Fruit fly (Drosophila melanogaster) whole organism, embryonic: ENCODE measurements around the gene Agpat2.
A peak's percentile ranks its signal among the peaks of the same experiment; 100 is the strongest.

Experiments used
- Antp ChIP-seq: fragments of 200-800 bp; sonication (Bioruptor generic); optimal IDR thresholded peaks from 3 replicates; lab custom pipeline; 2016; ENCODE audit warnings: missing biosample characterization, missing genetic modification characterization
- Atf6 ChIP-seq: fragments of 200-800 bp; sonication (Bioruptor generic); IDR thresholded peaks from 2 replicates; pipeline ENCODE4 v1.3.6; 2022; ENCODE audit warnings: missing biosample characterization, missing genetic modification characterization
- C15 ChIP-seq: fragments of 200-800 bp; sonication (Bioruptor generic); IDR thresholded peaks from 3 replicates; pipeline ENCODE4 v1.3.6; 2022; ENCODE audit warnings: missing biosample characterization, missing genetic modification characterization
- CG10366 ChIP-seq: fragments of 200-800 bp; sonication (Bioruptor generic); IDR thresholded peaks from 2 replicates; pipeline ENCODE4 v1.3.6; 2022; ENCODE audit warnings: missing biosample characterization, missing genetic modification characterization
- CG12071 ChIP-seq: fragments of 200-800 bp; sonication (Bioruptor generic); optimal IDR thresholded peaks from 3 replicates; lab custom pipeline; 2018; ENCODE audit warnings: missing biosample characterization, mild to moderate bottlenecking, missing genetic modification characterization
- CG12744 ChIP-seq: fragments of 200-800 bp; sonication (Bioruptor generic); optimal IDR thresholded peaks from 2 replicates; lab custom pipeline; 2016; ENCODE audit warnings: missing biosample characterization, missing genetic modification characterization
- CG15011 ChIP-seq: fragments of 200-800 bp; sonication (Bioruptor generic); optimal IDR thresholded peaks from 3 replicates; lab custom pipeline; 2018; ENCODE audit warnings: missing biosample characterization, mild to moderate bottlenecking, missing genetic modification characterization
- CG15073 ChIP-seq: fragments of 200-800 bp; sonication (Bioruptor generic); optimal IDR thresholded peaks from 2 replicates; lab custom pipeline; 2016; ENCODE audit warnings: missing biosample characterization, missing genetic modification characterization
- CG16815 ChIP-seq: fragments of 200-800 bp; sonication (Bioruptor generic); optimal IDR thresholded peaks from 3 replicates; lab custom pipeline; 2017; ENCODE audit warnings: missing biosample characterization, mild to moderate bottlenecking, missing genetic modification characterization
- CG17328 ChIP-seq: fragments of 200-800 bp; sonication (Bioruptor generic); IDR thresholded peaks from 2 replicates; pipeline ENCODE4 v1.3.6; 2022; ENCODE audit warnings: missing biosample characterization, missing genetic modification characterization
- CG17361 ChIP-seq: fragments of 200-800 bp; sonication (Bioruptor generic); IDR thresholded peaks from 3 replicates; pipeline ENCODE4 v1.3.6; 2022; ENCODE audit warnings: missing biosample characterization, missing genetic modification characterization
- CG2202 ChIP-seq: fragments of 200-800 bp; sonication (Bioruptor generic); optimal IDR thresholded peaks from 2 replicates; lab custom pipeline; 2018; ENCODE audit warnings: missing biosample characterization, mild to moderate bottlenecking, missing genetic modification characterization
- CG31388 ChIP-seq: fragments of 200-800 bp; sonication (Bioruptor generic); optimal IDR thresholded peaks from 2 replicates; lab custom pipeline; 2016; ENCODE audit warnings: missing biosample characterization, missing genetic modification characterization
- CG32532 ChIP-seq: fragments of 200-800 bp; sonication (Bioruptor generic); IDR thresholded peaks from 2 replicates; pipeline ENCODE4 v1.3.6; 2022; ENCODE audit warnings: missing biosample characterization, missing genetic modification characterization
- CG34224 ChIP-seq: fragments of 200-800 bp; sonication (Bioruptor generic); IDR thresholded peaks from 3 replicates; pipeline ENCODE4 v1.3.6; 2022; ENCODE audit warnings: missing biosample characterization, missing genetic modification characterization; ENCODE audit not compliant: partially characterized antibody
- CG3726 ChIP-seq: fragments of 200-800 bp; sonication (Bioruptor generic); IDR thresholded peaks from 3 replicates; pipeline ENCODE4, ENCODE4 v1.3.6; 2022; ENCODE audit warnings: missing biosample characterization, missing genetic modification characterization
- CG3838 ChIP-seq: fragments of 200-800 bp; sonication (Bioruptor generic); optimal IDR thresholded peaks from 3 replicates; lab custom pipeline; 2016; ENCODE audit warnings: missing biosample characterization, missing genetic modification characterization
- CG3995 ChIP-seq: fragments of 200-800 bp; sonication (Bioruptor generic); optimal IDR thresholded peaks from 3 replicates; lab custom pipeline; 2016; ENCODE audit warnings: missing biosample characterization, missing genetic modification characterization
- CG4404 ChIP-seq: fragments of 200-800 bp; sonication (Bioruptor generic); IDR thresholded peaks from 2 replicates; pipeline ENCODE4 v1.3.6; 2022; ENCODE audit warnings: missing biosample characterization, missing genetic modification characterization
- CG6254 ChIP-seq: fragments of 200-800 bp; sonication (Bioruptor generic); optimal IDR thresholded peaks from 3 replicates; lab custom pipeline; 2017; ENCODE audit warnings: mild to moderate bottlenecking, missing biosample characterization, missing genetic modification reagents, missing genetic modification characterization
- CG6813 ChIP-seq: fragments of 200-800 bp; sonication (Bioruptor generic); optimal IDR thresholded peaks from 2 replicates; lab custom pipeline; 2017; ENCODE audit warnings: missing biosample characterization, missing genetic modification characterization, mild to moderate bottlenecking, moderate library complexity, missing genetic modification reagents
- CG7839 ChIP-seq: fragments of 200-800 bp; sonication (Bioruptor generic); optimal IDR thresholded peaks from 3 replicates; lab custom pipeline; 2018; ENCODE audit warnings: missing biosample characterization, mild to moderate bottlenecking, missing genetic modification characterization, moderate library complexity
- CG8089 ChIP-seq: fragments of 200-800 bp; sonication (Bioruptor generic); optimal IDR thresholded peaks from 3 replicates; lab custom pipeline; 2016; ENCODE audit warnings: missing biosample characterization, missing genetic modification characterization
- CG8765 ChIP-seq: fragments of 200-800 bp; sonication (Bioruptor generic); IDR thresholded peaks from 2 replicates; pipeline ENCODE4 v1.3.6; 2022; ENCODE audit warnings: missing biosample characterization, missing genetic modification characterization
- CG9817 ChIP-seq: fragments of 200-800 bp; sonication (Bioruptor generic); optimal IDR thresholded peaks from 2 replicates; lab custom pipeline; 2018; ENCODE audit warnings: missing biosample characterization, mild to moderate bottlenecking, missing genetic modification characterization, moderate library complexity
- CG9876 ChIP-seq: fragments of 200-800 bp; sonication (Bioruptor generic); optimal IDR thresholded peaks from 2 replicates; lab custom pipeline; 2016; ENCODE audit warnings: missing biosample characterization, missing genetic modification characterization
- CHES-1-like ChIP-seq: fragments of 200-800 bp; sonication (Bioruptor generic); optimal IDR thresholded peaks from 2 replicates; lab custom pipeline; 2016; ENCODE audit warnings: missing biosample characterization, missing genetic modification characterization
- Camta ChIP-seq: fragments of 200-800 bp; sonication (Bioruptor generic); optimal IDR thresholded peaks from 2 replicates; lab custom pipeline; 2016; ENCODE audit warnings: missing biosample characterization, missing genetic modification characterization
- Dbx ChIP-seq: fragments of 200-800 bp; sonication (Bioruptor generic); IDR thresholded peaks from 3 replicates; pipeline ENCODE4 v1.3.6; 2022; ENCODE audit warnings: missing biosample characterization, missing genetic modification characterization
- Dfd ChIP-seq, 2 experiments: fragments of >200 bp; optimal IDR thresholded peaks; 2 replicates each; lab custom pipeline; 2017; ENCODE audit warnings: missing biosample characterization in 2 of 2, missing genetic modification characterization in 2 of 2
- E2f1 ChIP-seq: fragments of 200-800 bp; sonication (Bioruptor generic); IDR thresholded peaks from 2 replicates; pipeline ENCODE4 v1.3.6; 2022; ENCODE audit warnings: missing biosample characterization, missing genetic modification characterization
- Eip74EF ChIP-seq, 2 experiments: fragments of 200-800 bp in 1 of 2; fragments of >200 bp in 1 of 2; sonication (Bioruptor generic) in 1 of 2; optimal IDR thresholded peaks; 2 replicates each; lab custom pipeline; 2017 to 2019; ENCODE audit warnings: missing biosample characterization in 2 of 2, missing genetic modification characterization in 2 of 2, mild to moderate bottlenecking in 1 of 2, moderate library complexity in 1 of 2
- HHEX ChIP-seq: fragments of 200-800 bp; sonication (Bioruptor generic); optimal IDR thresholded peaks from 3 replicates; lab custom pipeline; 2017; ENCODE audit warnings: missing biosample characterization, mild to moderate bottlenecking, missing genetic modification characterization, missing genetic modification reagents
- Lim3 ChIP-seq: fragments of 200-800 bp; sonication (Bioruptor generic); IDR thresholded peaks from 2 replicates; pipeline ENCODE4 v1.3.6; 2022; ENCODE audit warnings: missing biosample characterization, missing genetic modification characterization
- Ptx1 ChIP-seq: fragments of 200-800 bp; sonication (Bioruptor generic); IDR thresholded peaks from 2 replicates; pipeline ENCODE4 v1.3.6; 2022; ENCODE audit warnings: missing biosample characterization, missing genetic modification characterization
- Ssrp ChIP-seq: fragments of 200-800 bp; sonication (Bioruptor generic); optimal IDR thresholded peaks from 2 replicates; lab custom pipeline; 2018; ENCODE audit warnings: missing biosample characterization, mild to moderate bottlenecking, missing genetic modification characterization, moderate library complexity
- Tbp ChIP-seq: fragments of >200 bp; optimal IDR thresholded peaks from 2 replicates; lab custom pipeline; 2018; ENCODE audit warnings: missing biosample characterization, missing genetic modification characterization
- Usf ChIP-seq: fragments of 200-800 bp; sonication (Bioruptor generic); optimal IDR thresholded peaks from 2 replicates; lab custom pipeline; 2017; ENCODE audit warnings: missing genotype, missing biosample characterization, missing genetic modification characterization
- ab ChIP-seq: fragments of 200-800 bp; sonication (Bioruptor generic); optimal IDR thresholded peaks from 2 replicates; lab custom pipeline; 2016; ENCODE audit warnings: missing biosample characterization, missing genetic modification characterization
- abd-A ChIP-seq: fragments of 200-800 bp; sonication (Bioruptor generic); optimal IDR thresholded peaks from 3 replicates; lab custom pipeline; 2019; ENCODE audit warnings: missing biosample characterization, mild to moderate bottlenecking, missing genetic modification characterization, moderate library complexity
- ara ChIP-seq: fragments of 200-800 bp; sonication (Bioruptor generic); IDR thresholded peaks from 2 replicates; pipeline ENCODE4 v1.3.6; 2022; ENCODE audit warnings: missing biosample characterization, missing genetic modification characterization
- ash1 ChIP-seq: fragments of 200-800 bp; sonication (Bioruptor generic); optimal IDR thresholded peaks from 2 replicates; lab custom pipeline; 2018; ENCODE audit warnings: missing biosample characterization, mild to moderate bottlenecking, missing genetic modification characterization
- br ChIP-seq: fragments of >200 bp; optimal IDR thresholded peaks from 2 replicates; lab custom pipeline; 2017
- cad ChIP-seq: fragments of >200 bp; optimal IDR thresholded peaks from 2 replicates; lab custom pipeline; 2017; ENCODE audit warnings: missing biosample characterization, missing genetic modification characterization
- dysf ChIP-seq: fragments of 200-800 bp; sonication (Bioruptor generic); IDR thresholded peaks from 3 replicates; pipeline ENCODE4 v1.3.6; 2022; ENCODE audit warnings: missing biosample characterization, missing genetic modification characterization
- fru ChIP-seq: fragments of >200 bp; optimal IDR thresholded peaks from 2 replicates; lab custom pipeline; 2017
- ken ChIP-seq: fragments of 200-800 bp; sonication (Bioruptor generic); IDR thresholded peaks from 3 replicates; pipeline ENCODE4 v1.3.6; 2022; ENCODE audit warnings: missing biosample characterization, missing genetic modification characterization
- schlank ChIP-seq: fragments of 200-800 bp; sonication (Bioruptor generic); optimal IDR thresholded peaks from 2 replicates; lab custom pipeline; 2018; ENCODE audit warnings: missing biosample characterization, mild to moderate bottlenecking, missing genetic modification characterization
- so ChIP-seq: fragments of 200-800 bp; sonication (Bioruptor generic); IDR thresholded peaks from 3 replicates; pipeline ENCODE4 v1.3.6; 2022; ENCODE audit warnings: missing biosample characterization, missing genetic modification characterization
- tin ChIP-seq: fragments of 200-800 bp; sonication (Bioruptor generic); optimal IDR thresholded peaks from 3 replicates; lab custom pipeline; 2016; ENCODE audit warnings: missing biosample characterization, missing genetic modification characterization

The Agpat2 gene

DNA sequence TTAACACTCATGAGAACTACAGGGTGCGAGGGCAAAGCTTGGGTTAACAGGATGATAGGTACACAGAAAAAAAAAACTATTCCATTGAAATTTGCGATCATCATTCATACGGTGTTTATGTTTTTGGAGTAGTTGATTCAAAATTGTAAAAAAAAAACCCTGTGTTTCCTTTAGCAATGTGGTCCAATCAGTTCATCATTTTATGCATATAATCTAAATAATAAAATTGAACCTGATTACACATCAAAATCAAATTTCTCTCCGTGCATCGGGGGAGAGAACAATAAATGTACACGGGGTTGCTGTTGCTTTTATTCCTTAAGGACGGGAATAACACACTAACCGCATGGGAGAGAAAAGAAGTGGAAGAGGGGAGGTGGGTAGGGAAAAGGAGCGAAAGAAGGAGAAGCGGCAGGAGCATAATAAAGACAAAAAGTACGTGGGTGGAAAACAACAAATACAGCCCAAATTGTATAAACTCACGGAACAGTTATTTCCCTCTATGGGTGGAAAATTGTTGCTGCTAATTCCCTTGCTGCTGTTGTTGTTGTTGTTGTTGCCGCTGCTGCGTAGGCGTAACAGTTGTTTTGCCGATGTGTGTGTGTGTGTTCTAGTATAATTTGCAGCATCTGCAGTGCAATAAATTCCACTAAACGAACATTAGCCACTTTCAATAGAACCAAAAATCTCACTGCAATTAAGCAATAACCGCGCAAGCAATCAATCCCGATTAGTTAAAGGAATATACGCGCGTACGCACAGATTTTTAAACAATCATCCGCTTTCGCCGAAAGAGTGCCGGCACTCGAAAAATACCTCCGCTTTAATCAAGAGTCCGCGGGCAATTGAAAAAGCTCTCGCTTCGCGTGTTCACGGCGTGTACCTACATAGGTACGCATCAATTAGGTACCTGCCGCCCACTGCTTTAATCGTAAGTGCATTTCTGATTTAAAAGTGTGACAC is at the start of gene Agpat2 (continued):
- TF ChIP-seq E2f1 (GFP tag; lab: Robert Waterston, UW) (peak; percentile 78), CG7839 (peak; percentile 90), CG8765 (GFP tag; lab: Robert Waterston, UW) (peak; percentile 8; the same call in 1 of the 2 replicates), Usf (GFP tag; lab: Kevin White, UChicago) (peak; percentile 53), Tbp (GFP tag; lab: Kevin White, UChicago) (no peak), dysf (GFP tag; lab: Robert Waterston, UW) (peak; percentile 87), Atf6 (peak; percentile 73), Dbx (GFP tag; lab: Robert Waterston, UW) (peak; percentile 61; the same call in 1 of the 3 replicates), Dfd (GFP tag; optimal IDR thresholded peaks at IDR 0.05; lab: Kevin White, UChicago) (no peak), Lim3 (GFP tag; lab: Robert Waterston, UW) (no peak), CG9876 (GFP tag; lab: Kevin White, UChicago) (peak; percentile 54), ken (GFP tag; lab: Robert Waterston, UW) (peak; percentile 81), CG6813 (GFP tag; lab: Kevin White, UChicago) (peak; percentile 88), CG8089 (GFP tag; lab: Kevin White, UChicago) (peak; percentile 77), HHEX (peak; percentile 83), so (GFP tag; lab: Robert Waterston, UW) (peak; percentile 67; the same call in 1 of the 3 replicates), CG4404 (GFP tag; lab: Robert Waterston, UW) (peak; percentile 58), Ptx1 (GFP tag; lab: Robert Waterston, UW) (peak; percentile 82), CG12744 (GFP tag; lab: Kevin White, UChicago) (peak; percentile 67), C15 (0 out of 3 replicates have a peak, but pooled peaks have one; percentile 30), ab (GFP tag; lab: Kevin White, UChicago) (peak; percentile 31), CG3838 (peak; percentile 55), ara (peak; percentile 75), CG10366 (GFP tag; lab: Robert Waterston, UW) (peak; percentile 76), CG2202 (tag; lab: Kevin White, UChicago) (peak; percentile 69), fru (lab: Kevin White, UChicago) (no peak), CG17361 (GFP tag; lab: Robert Waterston, UW) (peak; percentile 87), CG15011 (GFP tag; lab: Kevin White, UChicago) (peak; percentile 59), CG32532 (GFP tag; lab: Robert Waterston, UW) (peak; percentile 77), CG15073 (GFP tag; lab: Kevin White, UChicago) (peak; percentile 21), CG6254 (GFP tag; lab: Kevin White, UChicago) (peak; percentile 79), CG17328 (GFP tag; lab: Robert Waterston, UW) (peak; percentile 79), CG12071 (GFP tag; lab: Kevin White, UChicago) (peak; percentile 70), ash1 (no peak), CG3995 (GFP tag; lab: Kevin White, UChicago) (peak; percentile 25), CG34224 (GFP tag; lab: Robert Waterston, UW) (no peak), Eip74EF (GFP tag; optimal IDR thresholded peaks at IDR 0.05; lab: Kevin White, UChicago) (peak in 1 of 2 experiments; percentile 65), Antp (GFP tag; lab: Kevin White, UChicago) (peak; percentile 75), cad (GFP tag; lab: Kevin White, UChicago) (no peak), tin (GFP tag; lab: Kevin White, UChicago) (peak; percentile 81), Ssrp (tag; lab: Kevin White, UChicago) (peak; percentile 83), CG31388 (GFP tag; lab: Kevin White, UChicago) (peak; percentile 29), CG3726 (GFP tag; lab: Robert Waterston, UW) (peak; percentile 78; the same call in 2 of the 3 replicates), CG9817 (tag; lab: Kevin White, UChicago) (peak; percentile 59), schlank (tag; lab: Kevin White, UChicago) (peak; percentile 69), Camta (GFP tag; lab: Kevin White, UChicago) (peak; percentile 79), CG16815 (GFP tag; lab: Kevin White, UChicago) (peak; percentile 69), br (lab: Kevin White, UChicago) (no peak), abd-A (tag; lab: Kevin White, UChicago) (peak; percentile 83), CHES-1-like (GFP tag; lab: Kevin White, UChicago) (peak; percentile 58)
